Worm (Caenorhabditis elegans) whole organism, L3 larva: ENCODE data around the gene Y69E1A.3.

Experiments used
- ama-1 ChIP-seq: fragments of 150-350 bp; optimal IDR thresholded peaks from 2 replicates; lab custom pipeline; 2018
- mdl-1 ChIP-seq: fragments of 150-350 bp; optimal IDR thresholded peaks from 2 replicates; lab custom pipeline; 2014; ENCODE audit warnings: missing biosample characterization, missing genetic modification characterization
- ztf-11 ChIP-seq: fragments of 150-350 bp; optimal IDR thresholded peaks from 2 replicates; lab custom pipeline; 2014; ENCODE audit warnings: missing biosample characterization, missing genetic modification characterization

DNA sequence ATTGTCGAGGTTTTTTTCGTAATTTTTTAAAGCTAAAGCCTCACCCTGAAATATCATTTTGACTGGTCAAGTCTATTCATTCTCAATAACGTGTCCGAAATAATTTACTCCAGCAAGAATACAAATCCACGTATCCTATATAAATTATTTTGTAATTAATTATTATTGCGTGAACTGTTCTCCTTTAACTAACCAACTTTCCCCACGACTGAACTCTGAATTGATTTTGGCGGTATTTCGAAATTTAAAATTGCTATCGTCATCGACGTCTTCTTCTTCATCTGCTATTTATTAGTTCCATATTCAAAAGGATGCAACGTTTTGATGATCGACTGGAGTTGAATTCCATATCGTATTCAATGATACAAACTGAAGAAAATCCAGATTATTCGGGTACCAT is 14.3 kb downstream of the Y69E1A.3 start, which contains the start of the genes aqp-3 and Y69E1A.8:
- no peak for TF ChIP-seq ztf-11 (tag; lab: Kevin White, UChicago)
- no peak for TF ChIP-seq mdl-1 (tag; lab: Kevin White, UChicago)
- no peak for TF ChIP-seq ama-1 (lab: Kevin White, UChicago)
